Worm (Caenorhabditis elegans): ENCODE data around the gene Y69A2AR.46.

Y69A2AR.46 gene

DNA sequence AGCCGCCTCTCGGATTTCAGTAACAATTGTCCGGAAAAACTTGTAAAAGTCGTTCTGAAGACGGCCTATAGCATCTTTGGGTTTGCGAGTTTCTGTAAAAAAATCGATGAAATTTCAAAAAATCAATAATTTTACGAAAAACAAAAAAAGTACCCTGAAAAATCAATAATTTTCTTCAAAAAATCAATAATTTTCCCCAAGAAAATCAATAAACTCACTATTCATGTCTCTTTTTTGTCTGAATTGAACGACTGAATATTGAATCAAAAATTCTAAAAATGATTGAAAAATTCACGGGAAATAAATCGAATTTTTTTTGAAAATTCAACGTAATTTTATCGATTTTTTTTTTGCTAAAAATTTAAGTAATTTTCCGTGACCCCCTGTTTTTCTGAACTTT lies 10.0 kb upstream of the Y69A2AR.46 start, which contains the start of gene Y69A2AR.23:
Y69A2AR.23 (minus strand) TSS at position 267 of the 400 bp plus-strand sequence.
- TF ChIP-seq lin-11 (tag; optimal IDR thresholded peaks at IDR 0.05) = no peak
- peak; percentile 35 for TF ChIP-seq ceh-48 (tag; optimal IDR thresholded peaks at IDR 0.05)
- TF ChIP-seq ceh-2 (tag; optimal IDR thresholded peaks at IDR 0.05) = no peak
- TF ChIP-seq unc-42 (tag; optimal IDR thresholded peaks at IDR 0.05) = no peak
- TF ChIP-seq pqm-1 (tag; optimal IDR thresholded peaks at IDR 0.05) = no peak
- no peak for TF ChIP-seq ceh-18 (tag; optimal IDR thresholded peaks at IDR 0.05)

DNA sequence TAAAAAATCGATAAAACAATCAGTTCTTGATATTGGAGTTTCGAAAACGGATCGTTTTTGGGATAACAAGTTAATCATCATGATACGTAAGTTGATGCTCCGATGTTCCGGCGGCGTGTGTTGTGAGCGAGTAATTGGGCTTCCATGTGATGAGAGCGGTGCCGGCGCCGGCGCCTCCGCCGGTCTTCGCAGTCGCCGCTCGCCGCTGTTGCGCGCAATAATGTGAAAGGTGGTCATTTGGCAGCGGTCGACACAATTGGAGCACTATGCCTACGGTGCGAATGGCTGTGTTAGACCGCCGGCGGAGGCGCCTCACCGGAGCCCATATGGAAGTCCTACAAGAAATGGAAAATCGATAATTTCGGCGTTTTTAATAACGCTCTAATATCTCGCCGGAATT lies 9.6 kb upstream of the Y69A2AR.46 start:
- TF ChIP-seq sox-4 (tag; optimal IDR thresholded peaks at IDR 0.05) = no peak
- no peak for TF ChIP-seq ceh-6 (GFP tag; optimal IDR thresholded peaks at IDR 0.05)
- no peak for TF ChIP-seq nfya-1 (tag; optimal IDR thresholded peaks at IDR 0.05)

DNA sequence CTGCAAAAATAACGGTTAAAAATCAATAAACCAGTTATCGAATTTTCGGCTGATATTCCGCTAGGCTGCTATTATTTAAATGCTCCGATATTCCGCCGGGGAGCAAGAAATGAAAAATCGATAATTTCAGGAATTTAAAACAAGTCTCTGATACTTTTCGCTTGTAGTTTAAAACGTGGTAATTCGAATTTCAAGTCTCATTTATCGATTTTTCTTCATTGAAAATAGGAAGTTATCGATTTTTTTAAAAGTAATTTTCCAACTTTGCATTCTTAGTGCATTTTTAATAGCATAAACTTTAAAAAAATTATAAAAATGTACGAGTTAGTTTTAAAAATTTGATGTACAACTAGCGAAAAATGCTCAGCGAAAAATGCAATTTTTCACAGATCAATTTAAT lies 9.2 kb upstream of the Y69A2AR.46 start:
- TF ChIP-seq ceh-2 (tag; optimal IDR thresholded peaks at IDR 0.05) (no peak), sdc-2 (tag; optimal IDR thresholded peaks at IDR 0.05) (no peak), ceh-30 (tag; optimal IDR thresholded peaks at IDR 0.05) (no peak), ceh-34 (tag; optimal IDR thresholded peaks at IDR 0.05) (no peak), ahr-1 (tag; optimal IDR thresholded peaks at IDR 0.05) (no peak), nfya-1 (tag; optimal IDR thresholded peaks at IDR 0.05) (no peak), ceh-9 (tag; optimal IDR thresholded peaks at IDR 0.05) (no peak), hlh-13 (GFP tag; optimal IDR thresholded peaks at IDR 0.05) (no peak), hlh-8 (tag; optimal IDR thresholded peaks at IDR 0.05) (no peak), che-1 (tag; optimal IDR thresholded peaks at IDR 0.05) (no peak), mec-3 (tag; optimal IDR thresholded peaks at IDR 0.05; ENCODE audit: borderline replicate concordance) (no peak), ceh-45 (GFP tag; IDR thresholded peaks at IDR 0.05) (no peak)

DNA sequence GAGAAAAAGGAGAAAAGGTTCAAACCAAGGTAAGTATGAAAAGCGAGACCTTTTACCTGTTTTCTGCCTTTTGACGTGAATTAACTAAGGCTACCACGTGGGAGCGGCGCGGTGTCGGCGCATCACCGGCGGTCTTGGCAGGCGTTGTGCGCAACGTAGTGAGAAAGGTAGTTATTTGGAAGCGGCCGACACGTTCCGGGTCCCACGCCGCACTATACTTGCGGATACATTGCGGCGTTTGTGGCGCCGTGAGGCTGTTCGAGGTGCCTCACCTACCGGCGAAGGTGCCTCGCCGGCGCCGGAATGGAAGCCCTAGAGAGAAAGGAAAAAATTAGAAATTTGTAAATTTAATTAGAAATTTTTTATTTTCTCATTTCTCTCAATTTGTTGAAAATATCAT lies 8.6 kb upstream of the Y69A2AR.46 start:
- TF ChIP-seq nhr-232 (tag; optimal IDR thresholded peaks at IDR 0.05) = no peak
- TF ChIP-seq che-1 (tag; optimal IDR thresholded peaks at IDR 0.05) = no peak
- TF ChIP-seq ceh-31 (tag; optimal IDR thresholded peaks at IDR 0.05) = no peak
- TF ChIP-seq pqm-1 (tag; optimal IDR thresholded peaks at IDR 0.05) = no peak
- TF ChIP-seq dmd-4 (tag; optimal IDR thresholded peaks at IDR 0.05; ENCODE audit: borderline replicate concordance) = no peak
- TF ChIP-seq zip-5 (tag; optimal IDR thresholded peaks at IDR 0.05) = no peak
- TF ChIP-seq hlh-13 (GFP tag; optimal IDR thresholded peaks at IDR 0.05) = no peak
- TF ChIP-seq ceh-18 (tag; optimal IDR thresholded peaks at IDR 0.05) = no peak
- no peak for TF ChIP-seq K09A11.1 (tag; optimal IDR thresholded peaks at IDR 0.05; ENCODE audit: insufficient read depth)

DNA sequence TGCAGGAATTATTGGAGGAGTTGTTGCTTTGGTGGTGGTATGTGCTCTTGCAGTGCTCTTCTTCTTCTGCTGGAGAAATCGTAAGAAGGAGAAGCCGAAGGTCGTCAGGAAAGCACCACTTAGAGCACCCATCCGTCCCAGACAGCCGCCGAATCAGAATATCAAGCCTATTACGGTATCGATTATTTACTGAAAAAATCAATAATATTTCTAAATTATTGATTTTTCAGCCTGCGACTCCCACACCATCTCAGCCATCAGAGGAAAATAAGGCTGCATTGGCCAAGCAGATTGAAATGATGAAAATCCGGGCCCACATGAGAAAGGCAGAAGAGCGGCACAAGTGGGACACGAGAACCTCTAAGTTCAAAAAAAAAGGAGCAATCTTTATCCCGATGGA lies 5.2 kb upstream of the Y69A2AR.46 start:
- TF ChIP-seq pha-4 (tag; optimal IDR thresholded peaks at IDR 0.05) (no peak), rnt-1 (tag; optimal IDR thresholded peaks at IDR 0.05) (no peak), ceh-6 (GFP tag; optimal IDR thresholded peaks at IDR 0.05) (no peak), pha-2 (tag; optimal IDR thresholded peaks at IDR 0.05) (no peak), unc-86 (tag; optimal IDR thresholded peaks at IDR 0.05) (no peak), T23F11.4 (GFP tag; optimal IDR thresholded peaks at IDR 0.05) (no peak), nfya-1 (tag; optimal IDR thresholded peaks at IDR 0.05) (no peak), ref-2 (tag; optimal IDR thresholded peaks at IDR 0.05) (no peak), unc-42 (tag; optimal IDR thresholded peaks at IDR 0.05) (no peak), sox-4 (tag; optimal IDR thresholded peaks at IDR 0.05) (no peak), mec-3 (tag; optimal IDR thresholded peaks at IDR 0.05; ENCODE audit: borderline replicate concordance) (no peak), Y22D7AL.16 (tag; optimal IDR thresholded peaks at IDR 0.05) (no peak)

DNA sequence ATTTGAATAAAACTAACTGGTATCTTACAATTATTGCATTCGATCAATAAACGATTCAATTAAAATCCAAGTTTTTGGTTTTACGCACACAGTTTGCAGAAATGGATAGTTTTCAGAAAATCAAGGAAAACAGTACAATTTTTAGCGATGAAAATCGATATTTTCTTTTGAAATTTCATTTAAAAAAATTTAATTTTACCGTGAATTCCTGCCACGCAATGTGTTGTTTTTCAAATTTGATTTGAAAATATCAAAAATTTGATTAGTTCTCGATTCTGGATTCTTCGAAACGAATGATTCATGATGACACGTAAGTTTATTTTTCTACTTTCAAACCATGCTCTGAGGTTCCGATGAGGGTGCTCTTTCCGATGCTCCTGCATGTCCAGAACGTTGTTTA lies 613 bp downstream of the Y69A2AR.46 start, which contains the start of gene Y69A2AR.50:
Y69A2AR.50 (plus strand) TSS at position 301 of the 400 bp plus-strand sequence.
- TF ChIP-seq che-1 (tag; optimal IDR thresholded peaks at IDR 0.05) = no peak
